Worm (Caenorhabditis elegans) whole organism, L3 larva: ENCODE data around the gene C50A2.7.

ENCODE experiments used
- ceh-16 ChIP-seq: sonication (generic microtip); optimal IDR thresholded peaks from 2 replicates; lab custom pipeline; 2017; ENCODE audit warnings: missing biosample characterization, missing genetic modification characterization
- egl-27 ChIP-seq: sonication (generic microtip); optimal IDR thresholded peaks from 4 replicates; lab custom pipeline; 2017; ENCODE audit warnings: missing biosample characterization, missing genetic modification reagents, missing genetic modification characterization
- egl-5 ChIP-seq: fragments of 150-350 bp; optimal IDR thresholded peaks from 2 replicates; lab custom pipeline; 2017; ENCODE audit warnings: missing biosample characterization, missing genetic modification reagents, missing genetic modification characterization, inconsistent platforms
- elt-2 ChIP-seq: sonication (generic microtip); optimal IDR thresholded peaks from 2 replicates; lab custom pipeline; 2016; ENCODE audit warnings: missing genetic modification reagents, mild to moderate bottlenecking, missing genetic modification characterization, missing compliant biosample characterization
- lin-39 ChIP-seq: fragments of 150-350 bp; optimal IDR thresholded peaks from 2 replicates; lab custom pipeline; 2018; ENCODE audit warnings: missing biosample characterization, missing genetic modification reagents, missing genetic modification characterization
- lsy-12 ChIP-seq: sonication (generic microtip); optimal IDR thresholded peaks from 2 replicates; lab custom pipeline; 2016; ENCODE audit warnings: mild to moderate bottlenecking, missing genetic modification characterization, missing compliant biosample characterization
- nhr-76 ChIP-seq: fragments of 150-350 bp; sonication (generic microtip); optimal IDR thresholded peaks from 5 replicates; lab custom pipeline; 2014; ENCODE audit warnings: missing biosample characterization, missing genetic modification characterization
- pha-4 ChIP-seq: fragments of 150-350 bp; optimal IDR thresholded peaks from 2 replicates; lab custom pipeline; 2014; ENCODE audit warnings: missing biosample characterization, missing genetic modification reagents, missing genetic modification characterization
- ztf-11 ChIP-seq: fragments of 150-350 bp; optimal IDR thresholded peaks from 2 replicates; lab custom pipeline; 2014; ENCODE audit warnings: missing biosample characterization, missing genetic modification characterization

- no peak for TF ChIP-seq egl-27 (tag; lab: Kevin White, UChicago)
- TF ChIP-seq egl-5 (tag; lab: Kevin White, UChicago): no peak
- no peak for TF ChIP-seq pha-4
- TF ChIP-seq elt-2: no peak
- no peak for TF ChIP-seq lsy-12
- no peak for TF ChIP-seq lin-39 (tag; lab: Kevin White, UChicago)
- TF ChIP-seq ztf-11 (tag; lab: Kevin White, UChicago): no peak
- no peak for TF ChIP-seq nhr-76 (tag; lab: Kevin White, UChicago)
- TF ChIP-seq ceh-16 (tag; lab: Kevin White, UChicago): no peak
Measured at ce11 chrIV:1157928-1158327, 5.3 kb upstream of the C50A2.7 start, which contains the start of gene C50A2.3.
